Fruit fly (Drosophila melanogaster) Kc167 (cell line): ENCODE data around the gene CG6661.

Experiments used
- h ChIP-seq: fragments of >200 bp; optimal IDR thresholded peaks from 3 replicates; lab custom pipeline; 2018; ENCODE audit warnings: missing external identifiers
- insv ChIP-seq: fragments of >200 bp; optimal IDR thresholded peaks from 3 replicates; lab custom pipeline; 2018; ENCODE audit warnings: missing external identifiers
- ttk ChIP-seq: sonication (Bioruptor generic); optimal IDR thresholded peaks from 2 replicates; lab custom pipeline; 2017; ENCODE audit warnings: missing external identifiers

DNA sequence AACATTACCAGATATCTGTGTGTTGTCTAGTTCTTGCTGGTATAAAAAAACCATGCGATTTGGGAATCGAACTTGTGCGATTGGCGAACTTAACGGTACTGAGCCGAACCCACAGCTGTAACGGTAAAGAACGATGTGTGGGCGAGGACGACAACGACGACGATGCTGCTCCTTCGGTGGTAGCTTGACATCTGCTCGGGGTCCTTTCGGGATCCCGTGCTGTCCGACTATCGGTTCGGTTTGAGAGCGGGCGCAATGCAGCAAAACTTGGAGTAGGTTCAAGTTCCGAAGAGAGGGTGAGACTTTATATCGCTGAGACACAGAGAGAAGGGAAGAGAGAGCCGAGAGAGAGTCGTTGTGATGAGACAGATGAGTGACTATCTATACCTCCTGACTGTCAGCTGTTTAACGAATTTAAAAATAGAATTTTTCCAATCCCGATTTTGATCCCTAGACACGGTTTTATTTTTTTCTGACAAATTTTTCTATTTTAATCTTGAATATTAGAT, 41.3 kb upstream of the CG6661 start, which contains the start of gene CG17364:
- no peak for TF ChIP-seq ttk (lab: Kevin White, UChicago)
- no peak for TF ChIP-seq h (lab: Kevin White, UChicago)
- TF ChIP-seq insv (lab: Kevin White, UChicago): no peak
